Comparison of ENCODE assay signal across 6 fruit fly cellular contexts in the genomic region with DNA sequence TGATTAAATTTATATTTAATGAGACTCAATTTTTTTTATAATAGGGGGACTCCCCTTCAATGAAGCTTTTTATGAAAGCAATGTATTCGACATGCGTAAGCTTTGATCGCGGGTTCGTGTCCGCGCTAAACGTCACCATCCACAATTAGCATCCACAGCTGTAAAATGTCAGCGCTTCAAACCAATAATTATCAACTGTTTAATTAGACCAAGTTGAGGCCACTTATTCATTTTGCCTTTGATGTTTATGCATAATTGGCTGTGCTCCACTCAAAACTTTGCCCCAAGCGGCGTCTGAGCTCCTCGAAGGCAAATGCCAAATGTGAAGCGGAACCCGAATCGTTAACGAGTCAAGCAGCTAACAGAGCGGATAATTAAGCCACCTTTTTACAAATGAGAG.
TF ChIP-seq lines count a peak whose summit lies in the region.

No protein-coding gene starts in this region.

- peak; percentile 19 to 23 for TF ChIP-seq CTCF in S2 (optimal IDR thresholded peaks at IDR 0.05; lab: Kevin White, UChicago)
- peak; percentile 76 for TF ChIP-seq CTCF in whole organism, embryonic (GFP tag; optimal IDR thresholded peaks at IDR 0.05; lab: Kevin White, UChicago)

TF ChIP-seq in whole organism, 6 proteins besides CTCF, POLR2A, EP300 and RAD21:
- TF ChIP-seq CG8478 (optimal IDR thresholded peaks at IDR 0.05; lab: Kevin White, UChicago) (peak; percentile 39), psq (optimal IDR thresholded peaks at IDR 0.05; lab: Kevin White, UChicago) (no peak)

TF ChIP-seq in whole organism, adult, 20 proteins besides CTCF, POLR2A, EP300 and RAD21:
- TF ChIP-seq Crg-1 (GFP tag; optimal IDR thresholded peaks at IDR 0.05; lab: Kevin White, UChicago) (no peak), kay (GFP tag; lab: Kevin White, UChicago; ENCODE audit: borderline replicate concordance) (peak; percentile 39)

TF ChIP-seq in whole organism, embryonic, 481 proteins besides CTCF, POLR2A, EP300 and RAD21 (continues in another document):
- peak; percentile 8 for TF ChIP-seq pzg (GFP tag; optimal IDR thresholded peaks at IDR 0.05; lab: Kevin White, UChicago)
- peak; percentile 56 for TF ChIP-seq vvl (GFP tag; IDR thresholded peaks at IDR 0.05; lab: Robert Waterston, UW)
- peak; percentile 26; the same call in 1 of the 3 replicates for TF ChIP-seq CG16813 (GFP tag; IDR thresholded peaks at IDR 0.05; lab: Robert Waterston, UW; ENCODE audit: partially characterized antibody)
- no peak for TF ChIP-seq exex (tag; optimal IDR thresholded peaks at IDR 0.05; lab: Kevin White, UChicago)
- TF ChIP-seq jumu (GFP tag; optimal IDR thresholded peaks at IDR 0.05; lab: Kevin White, UChicago), result no peak
- TF ChIP-seq CG6175 (GFP tag; IDR thresholded peaks at IDR 0.05; lab: Robert Waterston, UW), result peak; percentile 73; the same call in 2 of the 3 replicates
- no peak for TF ChIP-seq CkIIα-i1 (GFP tag; IDR thresholded peaks at IDR 0.05; lab: Robert Waterston, UW)
- TF ChIP-seq CG12769 (tag; optimal IDR thresholded peaks at IDR 0.05; lab: Kevin White, UChicago), result peak; percentile 60
- TF ChIP-seq CG2199 (GFP tag; IDR thresholded peaks at IDR 0.05; lab: Robert Waterston, UW), result 0 out of 3 replicates have a peak, but pooled peaks have one; percentile 26
- TF ChIP-seq Scr (GFP tag; IDR thresholded peaks at IDR 0.05; lab: Robert Waterston, UW; ENCODE audit: partially characterized antibody), result 0 out of 2 replicates have a peak, but pooled peaks have one; percentile 10
- TF ChIP-seq CG8089 (GFP tag; optimal IDR thresholded peaks at IDR 0.05; lab: Kevin White, UChicago), result no peak
- peak; percentile 6 for TF ChIP-seq CG15514 (GFP tag; optimal IDR thresholded peaks at IDR 0.05; lab: Kevin White, UChicago)
- TF ChIP-seq MBD-R2 (GFP tag; IDR thresholded peaks at IDR 0.05; lab: Robert Waterston, UW), result 0 out of 2 replicates have a peak, but pooled peaks have one; percentile 14
- no peak for TF ChIP-seq CG10267 (tag; optimal IDR thresholded peaks at IDR 0.05; lab: Kevin White, UChicago)
- no peak for TF ChIP-seq sqz (GFP tag; optimal IDR thresholded peaks at IDR 0.05; lab: Kevin White, UChicago)
- TF ChIP-seq Doc3 (GFP tag; IDR thresholded peaks at IDR 0.05; lab: Robert Waterston, UW; ENCODE audit: partially characterized antibody), result no peak
- no peak for TF ChIP-seq hbn (GFP tag; IDR thresholded peaks at IDR 0.05; lab: Robert Waterston, UW; ENCODE audit: partially characterized antibody)
- no peak for TF ChIP-seq Meics (GFP tag; optimal IDR thresholded peaks at IDR 0.05; lab: Kevin White, UChicago)
- TF ChIP-seq Vsx1 (GFP tag; optimal IDR thresholded peaks at IDR 0.05; lab: Kevin White, UChicago), result peak; percentile 82
- TF ChIP-seq CG17912 (GFP tag; optimal IDR thresholded peaks at IDR 0.05; lab: Kevin White, UChicago), result peak; percentile 13
- peak; percentile 29 for TF ChIP-seq CG13894 (tag; optimal IDR thresholded peaks at IDR 0.05; lab: Kevin White, UChicago)
- 0 out of 2 replicates have a peak, but pooled peaks have one; percentile 41 for TF ChIP-seq CG5953 (GFP tag; IDR thresholded peaks at IDR 0.05; lab: Robert Waterston, UW)
- TF ChIP-seq knrl (GFP tag; IDR thresholded peaks at IDR 0.05; lab: Robert Waterston, UW; ENCODE audit: partially characterized antibody), result peak; percentile 29; the same call in 1 of the 3 replicates
- TF ChIP-seq CG7786 (GFP tag; optimal IDR thresholded peaks at IDR 0.05; lab: Kevin White, UChicago), result no peak

TF ChIP-seq in whole organism, prepupa, 60 proteins besides CTCF, POLR2A, EP300 and RAD21:
- TF ChIP-seq CG15336 (GFP tag; IDR thresholded peaks at IDR 0.05; lab: Robert Waterston, UW) (no peak), Blimp-1 (GFP tag; optimal IDR thresholded peaks at IDR 0.05; lab: Kevin White, UChicago) (peak; percentile 96), fkh (GFP tag; optimal IDR thresholded peaks at IDR 0.05; lab: Kevin White, UChicago) (peak; percentile 40)

TF ChIP-seq in whole organism, wandering third instar larva, 38 proteins besides CTCF, POLR2A, EP300 and RAD21:
- TF ChIP-seq Rel (GFP tag; optimal IDR thresholded peaks at IDR 0.05; lab: Kevin White, UChicago), result no peak
- TF ChIP-seq Rel (tag; optimal IDR thresholded peaks at IDR 0.05; lab: Kevin White, UChicago), result peak; percentile 99
- peak; percentile 54 for TF ChIP-seq Myc (optimal IDR thresholded peaks at IDR 0.05; lab: Kevin White, UChicago)
- TF ChIP-seq Vsx2 (GFP tag; optimal IDR thresholded peaks at IDR 0.05; lab: Kevin White, UChicago; ENCODE audit: partially characterized antibody), result peak; percentile 41
- TF ChIP-seq usp (GFP tag; optimal IDR thresholded peaks at IDR 0.05; lab: Kevin White, UChicago), result no peak
